Fruit fly (Drosophila melanogaster) whole organism, embryonic: ENCODE data around the gene CG13482.

Experiments
- ATbp ChIP-seq: fragments of 200-800 bp; sonication (Bioruptor generic); optimal IDR thresholded peaks from 2 replicates; lab custom pipeline; 2017; ENCODE audit warnings: missing biosample characterization, mild to moderate bottlenecking, missing genetic modification characterization, missing genetic modification reagents
- Atf-2 ChIP-seq: fragments of 200-800 bp; sonication (Bioruptor generic); optimal IDR thresholded peaks from 2 replicates; lab custom pipeline; 2016; ENCODE audit warnings: missing biosample characterization, missing genetic modification characterization
- CG10274 ChIP-seq: fragments of 200-800 bp; sonication (Bioruptor generic); optimal IDR thresholded peaks from 3 replicates; lab custom pipeline; 2017; ENCODE audit warnings: missing biosample characterization, mild to moderate bottlenecking, missing genetic modification characterization
- CG11093 ChIP-seq: fragments of 200-800 bp; sonication (Bioruptor generic); IDR thresholded peaks from 3 replicates; pipeline ENCODE4 v1.3.6; 2022; ENCODE audit warnings: missing biosample characterization, missing genetic modification characterization
- CG11398 ChIP-seq: fragments of 200-800 bp; sonication (Bioruptor generic); optimal IDR thresholded peaks from 2 replicates; lab custom pipeline; 2016; ENCODE audit warnings: missing biosample characterization, missing genetic modification characterization
- CG11696 ChIP-seq: fragments of 200-800 bp; sonication (Bioruptor generic); IDR thresholded peaks from 2 replicates; pipeline ENCODE4 v1.3.6; 2022; ENCODE audit warnings: missing biosample characterization, missing genetic modification characterization
- CG11723 ChIP-seq: fragments of 200-800 bp; sonication (Bioruptor generic); optimal IDR thresholded peaks from 2 replicates; lab custom pipeline; 2017; ENCODE audit warnings: missing biosample characterization, mild to moderate bottlenecking, missing genetic modification characterization
- CG12155 ChIP-seq: fragments of 200-800 bp; sonication (Bioruptor generic); optimal IDR thresholded peaks from 3 replicates; lab custom pipeline; 2016; ENCODE audit warnings: missing biosample characterization, missing genetic modification characterization
- CG14860 ChIP-seq: fragments of 200-800 bp; sonication (Bioruptor generic); IDR thresholded peaks from 3 replicates; pipeline ENCODE4 v1.3.6; 2022; ENCODE audit warnings: missing biosample characterization, missing genetic modification characterization; ENCODE audit not compliant: partially characterized antibody
- CG15011 ChIP-seq: fragments of 200-800 bp; sonication (Bioruptor generic); optimal IDR thresholded peaks from 3 replicates; lab custom pipeline; 2018; ENCODE audit warnings: missing biosample characterization, mild to moderate bottlenecking, missing genetic modification characterization
- CG1603 ChIP-seq: fragments of 200-800 bp; sonication (Bioruptor generic); optimal IDR thresholded peaks from 2 replicates; lab custom pipeline; 2019; ENCODE audit warnings: missing biosample characterization, mild to moderate bottlenecking, missing genetic modification characterization, moderate library complexity
- CG1647 ChIP-seq: fragments of 200-800 bp; sonication (Bioruptor generic); optimal IDR thresholded peaks from 3 replicates; lab custom pipeline; 2016; ENCODE audit warnings: missing biosample characterization, missing genetic modification characterization
- CG17385 ChIP-seq: fragments of 200-800 bp; sonication (Bioruptor generic); optimal IDR thresholded peaks from 3 replicates; lab custom pipeline; 2018; ENCODE audit warnings: missing biosample characterization, mild to moderate bottlenecking, missing genetic modification characterization
- CG1792 ChIP-seq: fragments of 200-800 bp; sonication (Bioruptor generic); optimal IDR thresholded peaks from 2 replicates; lab custom pipeline; 2016; ENCODE audit warnings: missing biosample characterization, missing genetic modification characterization
- CG18476 ChIP-seq: fragments of 200-800 bp; sonication (Bioruptor generic); optimal IDR thresholded peaks from 2 replicates; lab custom pipeline; 2016; ENCODE audit warnings: missing biosample characterization, mild to moderate bottlenecking, missing genetic modification characterization
- CG2120 ChIP-seq: fragments of 200-800 bp; sonication (Bioruptor generic); optimal IDR thresholded peaks from 3 replicates; lab custom pipeline; 2016; ENCODE audit warnings: missing biosample characterization, missing genetic modification characterization
- CG30431 ChIP-seq: fragments of 200-800 bp; sonication (Bioruptor generic); optimal IDR thresholded peaks from 2 replicates; lab custom pipeline; 2017; ENCODE audit warnings: missing biosample characterization, missing genetic modification characterization
- CG3726 ChIP-seq: fragments of 200-800 bp; sonication (Bioruptor generic); IDR thresholded peaks from 3 replicates; pipeline ENCODE4, ENCODE4 v1.3.6; 2022; ENCODE audit warnings: missing biosample characterization, missing genetic modification characterization
- CG3995 ChIP-seq: fragments of 200-800 bp; sonication (Bioruptor generic); optimal IDR thresholded peaks from 3 replicates; lab custom pipeline; 2016; ENCODE audit warnings: missing biosample characterization, missing genetic modification characterization
- CG4617 ChIP-seq: fragments of 200-800 bp; sonication (Bioruptor generic); optimal IDR thresholded peaks from 3 replicates; lab custom pipeline; 2016; ENCODE audit warnings: missing biosample characterization, missing genetic modification characterization, borderline replicate concordance
- CG4854 ChIP-seq: fragments of 200-800 bp; sonication (Bioruptor generic); optimal IDR thresholded peaks from 2 replicates; lab custom pipeline; 2016; ENCODE audit warnings: missing biosample characterization, missing genetic modification characterization, inconsistent platforms
- CG7786 ChIP-seq: fragments of 200-800 bp; sonication (Bioruptor generic); optimal IDR thresholded peaks from 2 replicates; lab custom pipeline; 2016; ENCODE audit warnings: missing biosample characterization, missing genetic modification characterization
- CG7928 ChIP-seq: fragments of 200-800 bp; sonication (Bioruptor generic); optimal IDR thresholded peaks from 2 replicates; lab custom pipeline; 2017; ENCODE audit warnings: missing biosample characterization, mild to moderate bottlenecking, missing genetic modification characterization
- CG8281 ChIP-seq: fragments of 200-800 bp; sonication (Bioruptor generic); optimal IDR thresholded peaks from 2 replicates; lab custom pipeline; 2018; ENCODE audit warnings: missing biosample characterization, mild to moderate bottlenecking, missing genetic modification characterization, moderate library complexity
- CG8290 ChIP-seq, 3 experiments: fragments of 200-800 bp; sonication (Bioruptor generic); optimal IDR thresholded peaks; 2 replicates each; lab custom pipeline; 2016 to 2019; ENCODE audit warnings: missing biosample characterization in 3 of 3, missing genetic modification characterization in 3 of 3, mild to moderate bottlenecking in 2 of 3, moderate library complexity in 1 of 3
- CG8765 ChIP-seq: fragments of 200-800 bp; sonication (Bioruptor generic); IDR thresholded peaks from 2 replicates; pipeline ENCODE4 v1.3.6; 2022; ENCODE audit warnings: missing biosample characterization, missing genetic modification characterization
- CG8944 ChIP-seq: fragments of 200-800 bp; sonication (Bioruptor generic); optimal IDR thresholded peaks from 3 replicates; lab custom pipeline; 2016; ENCODE audit warnings: missing biosample characterization, missing genetic modification characterization
- Dad ChIP-seq: fragments of 200-800 bp; sonication (Bioruptor generic); optimal IDR thresholded peaks from 3 replicates; lab custom pipeline; 2016; ENCODE audit warnings: missing biosample characterization, missing genetic modification characterization
- Dek ChIP-seq: fragments of 200-800 bp; sonication (Bioruptor generic); optimal IDR thresholded peaks from 3 replicates; lab custom pipeline; 2019; ENCODE audit warnings: missing biosample characterization, mild to moderate bottlenecking, missing genetic modification characterization, moderate library complexity
- Dfd ChIP-seq, 2 experiments: fragments of >200 bp; optimal IDR thresholded peaks; 2 replicates each; lab custom pipeline; 2017; ENCODE audit warnings: missing biosample characterization in 2 of 2, missing genetic modification characterization in 2 of 2
- Ets97D ChIP-seq: fragments of 200-800 bp; sonication (Bioruptor generic); optimal IDR thresholded peaks from 3 replicates; lab custom pipeline; 2016; ENCODE audit warnings: missing biosample characterization, missing genetic modification characterization
- HmgZ ChIP-seq: fragments of 200-800 bp; sonication (Bioruptor generic); optimal IDR thresholded peaks from 2 replicates; lab custom pipeline; 2018; ENCODE audit warnings: missing biosample characterization, mild to moderate bottlenecking, missing genetic modification characterization
- Hmr ChIP-seq: fragments of 200-800 bp; sonication (Bioruptor generic); optimal IDR thresholded peaks from 3 replicates; lab custom pipeline; 2017; ENCODE audit warnings: mild to moderate bottlenecking, missing biosample characterization, missing genetic modification reagents, missing genetic modification characterization
- Mad ChIP-seq: fragments of 200-800 bp; sonication (Bioruptor generic); optimal IDR thresholded peaks from 2 replicates; lab custom pipeline; 2016; ENCODE audit warnings: missing biosample characterization, missing genetic modification characterization
- Meics ChIP-seq: fragments of 200-800 bp; sonication (Bioruptor generic); optimal IDR thresholded peaks from 2 replicates; lab custom pipeline; 2017; ENCODE audit warnings: missing biosample characterization, mild to moderate bottlenecking, missing genetic modification characterization
- Nf-YC ChIP-seq: fragments of 200-800 bp; optimal IDR thresholded peaks from 3 replicates; lab custom pipeline; 2019; ENCODE audit warnings: missing biosample characterization, mild to moderate bottlenecking, missing genetic modification characterization, moderate library complexity
- Rx ChIP-seq: fragments of 200-800 bp; sonication (Bioruptor generic); IDR thresholded peaks from 2 replicates; pipeline ENCODE4 v1.3.6; 2022; ENCODE audit warnings: missing biosample characterization, missing genetic modification characterization
- aop ChIP-seq: fragments of 200-800 bp; sonication (Bioruptor generic); IDR thresholded peaks from 2 replicates; pipeline ENCODE4 v1.3.6; 2022; ENCODE audit warnings: missing biosample characterization, missing genetic modification characterization
- bcd ChIP-seq: fragments of 200-800 bp; sonication (Bioruptor generic); optimal IDR thresholded peaks from 2 replicates; lab custom pipeline; 2017; ENCODE audit warnings: missing biosample characterization, mild to moderate bottlenecking, missing genetic modification characterization
- bigmax ChIP-seq: fragments of 200-800 bp; sonication (Bioruptor generic); optimal IDR thresholded peaks from 2 replicates; lab custom pipeline; 2018; ENCODE audit warnings: missing biosample characterization, mild to moderate bottlenecking, missing genetic modification characterization
- dysf ChIP-seq: fragments of 200-800 bp; sonication (Bioruptor generic); IDR thresholded peaks from 3 replicates; pipeline ENCODE4 v1.3.6; 2022; ENCODE audit warnings: missing biosample characterization, missing genetic modification characterization
- emc ChIP-seq: fragments of 200-800 bp; sonication (Bioruptor generic); optimal IDR thresholded peaks from 2 replicates; lab custom pipeline; 2016; ENCODE audit warnings: missing biosample characterization, missing genetic modification characterization
- fd3F ChIP-seq: fragments of 200-800 bp; sonication (Bioruptor generic); optimal IDR thresholded peaks from 2 replicates; lab custom pipeline; 2018; ENCODE audit warnings: missing biosample characterization, mild to moderate bottlenecking, missing genetic modification characterization, moderate library complexity
- hb ChIP-seq: fragments of 200-800 bp; sonication (Bioruptor generic); IDR thresholded peaks from 3 replicates; pipeline ENCODE4 v1.3.6; 2022; ENCODE audit warnings: missing biosample characterization, missing genetic modification characterization; ENCODE audit not compliant: partially characterized antibody
- kah ChIP-seq: fragments of 200-800 bp; sonication (Bioruptor generic); optimal IDR thresholded peaks from 2 replicates; lab custom pipeline; 2018; ENCODE audit warnings: missing biosample characterization, mild to moderate bottlenecking, missing genetic modification characterization
- pum ChIP-seq: fragments of 200-800 bp; sonication (Bioruptor generic); optimal IDR thresholded peaks from 2 replicates; lab custom pipeline; 2016; ENCODE audit warnings: missing biosample characterization, missing genetic modification characterization
- seq ChIP-seq: fragments of 200-800 bp; sonication (Bioruptor generic); IDR thresholded peaks from 2 replicates; pipeline ENCODE4 v1.3.6; 2022; ENCODE audit warnings: missing biosample characterization, missing genetic modification characterization
- tio ChIP-seq: fragments of 200-800 bp; sonication (Bioruptor generic); optimal IDR thresholded peaks from 2 replicates; lab custom pipeline; 2017; ENCODE audit warnings: missing biosample characterization, missing genetic modification characterization, inconsistent platforms
- tup ChIP-seq: fragments of 200-800 bp; sonication (Bioruptor generic); optimal IDR thresholded peaks from 2 replicates; lab custom pipeline; 2016; ENCODE audit warnings: missing biosample characterization, mild to moderate bottlenecking, missing genetic modification characterization, moderate library complexity
- wek ChIP-seq: fragments of 200-800 bp; sonication (Bioruptor generic); optimal IDR thresholded peaks from 3 replicates; lab custom pipeline; 2018; ENCODE audit warnings: missing biosample characterization, mild to moderate bottlenecking, missing genetic modification characterization, moderate library complexity
- zfh1 ChIP-seq: fragments of 200-800 bp; sonication (Bioruptor generic); IDR thresholded peaks from 3 replicates; pipeline ENCODE4 v1.3.6; 2022; ENCODE audit warnings: missing biosample characterization, missing genetic modification characterization

The CG13482 gene

DNA sequence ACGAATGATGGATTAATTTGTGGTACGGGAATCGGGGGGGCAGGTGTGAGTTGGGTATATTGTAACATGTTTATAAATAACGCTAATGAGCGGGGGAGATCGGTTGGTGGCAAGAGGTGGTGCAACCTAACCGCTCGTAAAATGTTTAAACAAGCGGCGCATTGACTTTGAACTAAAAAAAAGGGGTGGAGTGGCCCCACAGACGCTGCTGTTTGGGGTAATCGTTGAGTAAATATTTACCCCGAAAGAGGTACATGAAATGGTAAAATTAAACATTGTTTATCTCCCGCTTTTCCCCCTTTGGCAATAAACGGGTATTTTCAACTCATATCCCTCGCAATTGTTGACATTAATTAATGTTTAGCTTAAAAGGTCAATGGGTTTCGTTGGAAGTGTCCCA lies 37.0 kb downstream of the CG13482 start (continued):
- no peak for TF ChIP-seq tio (GFP tag; lab: Kevin White, UChicago)
- TF ChIP-seq Ets97D (GFP tag; lab: Kevin White, UChicago), result no peak
- peak; percentile 71; the same call in 2 of the 3 replicates for TF ChIP-seq zfh1 (GFP tag; lab: Robert Waterston, UW)
- no peak for TF ChIP-seq CG30431 (GFP tag; lab: Kevin White, UChicago)
- no peak for TF ChIP-seq CG12155 (GFP tag; lab: Kevin White, UChicago)
- TF ChIP-seq Hmr (GFP tag; lab: Kevin White, UChicago), result peak; percentile 44
- TF ChIP-seq CG2120 (GFP tag; lab: Kevin White, UChicago), result no peak
- TF ChIP-seq Nf-YC, result peak; percentile 31
- TF ChIP-seq CG17385 (GFP tag; lab: Kevin White, UChicago), result peak; percentile 52
- no peak for TF ChIP-seq CG14860 (GFP tag; lab: Robert Waterston, UW)
- no peak for TF ChIP-seq Dek (tag; lab: Kevin White, UChicago)
- TF ChIP-seq CG11093, result no peak
- TF ChIP-seq CG7928 (GFP tag; lab: Kevin White, UChicago), result no peak
- TF ChIP-seq seq (GFP tag; lab: Robert Waterston, UW), result peak; percentile 8; the same call in 1 of the 2 replicates
- no peak for TF ChIP-seq Atf-2
- no peak for TF ChIP-seq Dfd (GFP tag; optimal IDR thresholded peaks at IDR 0.05; lab: Kevin White, UChicago)
- no peak for TF ChIP-seq CG7786 (GFP tag; lab: Kevin White, UChicago)
- TF ChIP-seq emc (GFP tag; lab: Kevin White, UChicago), result no peak
- TF ChIP-seq CG10274 (GFP tag; lab: Kevin White, UChicago), result peak; percentile 34
- no peak for TF ChIP-seq CG3995
- no peak for TF ChIP-seq CG8290 (GFP tag; optimal IDR thresholded peaks at IDR 0.05; lab: Kevin White, UChicago)
- TF ChIP-seq CG8290 (tag; optimal IDR thresholded peaks at IDR 0.05; lab: Kevin White, UChicago), result peak; percentile 44 to 84
- TF ChIP-seq fd3F (GFP tag; lab: Kevin White, UChicago), result no peak
- TF ChIP-seq CG4854, result no peak
- peak; percentile 26 for TF ChIP-seq bigmax (GFP tag; lab: Kevin White, UChicago)
- no peak for TF ChIP-seq CG18476 (GFP tag; lab: Kevin White, UChicago)
- TF ChIP-seq CG8944, result no peak
- TF ChIP-seq Meics (GFP tag; lab: Kevin White, UChicago), result peak; percentile 27
- peak; percentile 16 for TF ChIP-seq CG1647
- TF ChIP-seq CG11398 (GFP tag; lab: Kevin White, UChicago), result peak; percentile 11
- TF ChIP-seq HmgZ, result peak; percentile 6
- TF ChIP-seq CG11723 (GFP tag; lab: Kevin White, UChicago), result peak; percentile 73
- no peak for TF ChIP-seq CG3726 (GFP tag; lab: Robert Waterston, UW)
- no peak for TF ChIP-seq CG8765 (GFP tag; lab: Robert Waterston, UW)
- TF ChIP-seq CG1603, result peak; percentile 64
- peak; percentile 89 for TF ChIP-seq ATbp (GFP tag; lab: Kevin White, UChicago)
- TF ChIP-seq pum, result no peak
- no peak for TF ChIP-seq aop (GFP tag; lab: Robert Waterston, UW)
- no peak for TF ChIP-seq CG1792 (GFP tag; lab: Kevin White, UChicago)
- peak; percentile 41 for TF ChIP-seq CG8281 (tag; lab: Kevin White, UChicago)
- peak; percentile 47 for TF ChIP-seq bcd (GFP tag; lab: Kevin White, UChicago)
- TF ChIP-seq dysf (GFP tag; lab: Robert Waterston, UW), result peak; percentile 46; the same call in 1 of the 3 replicates
- peak; percentile 77 for TF ChIP-seq wek (GFP tag; lab: Kevin White, UChicago)
- TF ChIP-seq tup (GFP tag; lab: Kevin White, UChicago), result no peak
- peak; percentile 46 for TF ChIP-seq kah
- no peak for TF ChIP-seq Rx
- no peak for TF ChIP-seq CG11696
- no peak for TF ChIP-seq CG4617 (GFP tag; lab: Kevin White, UChicago)
- peak; percentile 49 for TF ChIP-seq CG15011 (GFP tag; lab: Kevin White, UChicago)
- no peak for TF ChIP-seq Mad
- no peak for TF ChIP-seq hb
- no peak for TF ChIP-seq Dad (GFP tag; lab: Kevin White, UChicago)
